Worm (Caenorhabditis elegans): ENCODE measurements around the gene F54D12.10.

ce11 chrII:1423660-1424059, 45.5 kb upstream of the F54D12.10 start, which contains the start of gene Y51H7C.10:
- no peak for TF ChIP-seq snpc-4 (tag; optimal IDR thresholded peaks at IDR 0.05)
- no peak for TF ChIP-seq nhr-28 (tag; optimal IDR thresholded peaks at IDR 0.05)
- no peak for TF ChIP-seq ztf-11 (tag; optimal IDR thresholded peaks at IDR 0.05)
- TF ChIP-seq ces-1 (GFP tag; optimal IDR thresholded peaks at IDR 0.05) = no peak
- no peak for TF ChIP-seq lsy-2 (tag; optimal IDR thresholded peaks at IDR 0.05)
- no peak for TF ChIP-seq lin-13 (tag; optimal IDR thresholded peaks at IDR 0.05)
- no peak for TF ChIP-seq elt-1 (tag; optimal IDR thresholded peaks at IDR 0.05; ENCODE audit: borderline replicate concordance, insufficient read depth)
- no peak for TF ChIP-seq nhr-12 (tag; optimal IDR thresholded peaks at IDR 0.05)
- TF ChIP-seq sptf-1 (tag; optimal IDR thresholded peaks at IDR 0.05) = no peak
- TF ChIP-seq lin-32 (GFP tag; optimal IDR thresholded peaks at IDR 0.05) = no peak
- TF ChIP-seq flh-1 (GFP tag; optimal IDR thresholded peaks at IDR 0.05) = no peak
- no peak for TF ChIP-seq tbx-8 (GFP tag; optimal IDR thresholded peaks at IDR 0.05)
